Worm (Caenorhabditis elegans): ENCODE data around the gene F17H10.2.
A peak's percentile ranks its signal among the peaks of the same experiment; 100 is the strongest.

F17H10.2 gene

ce11 chrX:13157112-13157768 is 43.7 kb downstream of the F17H10.2 start:
- peak; percentile 26 for TF ChIP-seq nhr-28 (tag; optimal IDR thresholded peaks at IDR 0.05)
- no peak for TF ChIP-seq F49E8.2 (tag; optimal IDR thresholded peaks at IDR 0.05; ENCODE audit: borderline replicate concordance)
- peak; percentile 29 for TF ChIP-seq nhr-25 (tag; optimal IDR thresholded peaks at IDR 0.05; ENCODE audit: borderline replicate concordance, insufficient read depth)
- TF ChIP-seq aha-1 (tag) = peak; percentile 97
- no peak for TF ChIP-seq mes-2 (tag; optimal IDR thresholded peaks at IDR 0.05; ENCODE audit: poor library complexity, severe bottlenecking)
- TF ChIP-seq ceh-28 (tag; optimal IDR thresholded peaks at IDR 0.05) = peak; percentile 70
- peak; percentile 30 for TF ChIP-seq dve-1 (tag; optimal IDR thresholded peaks at IDR 0.05; ENCODE audit: insufficient read depth)
- no peak for TF ChIP-seq daf-16 (GFP tag; optimal IDR thresholded peaks at IDR 0.05)
- peak; percentile 13 for TF ChIP-seq daf-16 (tag; optimal IDR thresholded peaks at IDR 0.05)
- peak in 1 of 2 experiments; percentile 34 for TF ChIP-seq unc-62 (GFP tag; optimal IDR thresholded peaks at IDR 0.05 in 1 of 2)
- no peak for TF ChIP-seq unc-62 (tag; optimal IDR thresholded peaks at IDR 0.05)
- TF ChIP-seq lin-13 (GFP tag; optimal IDR thresholded peaks at IDR 0.05) = no peak

ce11 chrX:13158487-13158886 is 44.9 kb downstream of the F17H10.2 start:
- peak; percentile 10 for TF ChIP-seq aha-1 (tag)
- no peak for TF ChIP-seq nhr-111 (GFP tag; optimal IDR thresholded peaks at IDR 0.05)
- TF ChIP-seq lsy-2 (tag; optimal IDR thresholded peaks at IDR 0.05) = no peak
- TF ChIP-seq nhr-41 (GFP tag; IDR thresholded peaks at IDR 0.05) = no peak
- peak; percentile 12 for TF ChIP-seq mes-2 (tag; optimal IDR thresholded peaks at IDR 0.05; ENCODE audit: poor library complexity, severe bottlenecking)
- TF ChIP-seq nhr-11 (tag; optimal IDR thresholded peaks at IDR 0.05) = no peak
- no peak for TF ChIP-seq zfp-3 (GFP tag; conservative IDR thresholded peaks at IDR 0.05)

ce11 chrX:13159005-13159404 is 45.4 kb downstream of the F17H10.2 start:
- TF ChIP-seq ceh-62 (tag; optimal IDR thresholded peaks at IDR 0.05) (no peak), saeg-2 (GFP tag; IDR thresholded peaks at IDR 0.05) (no peak), F49E8.2 (tag; optimal IDR thresholded peaks at IDR 0.05; ENCODE audit: borderline replicate concordance) (no peak), nhr-28 (tag; optimal IDR thresholded peaks at IDR 0.05) (peak; percentile 90), nhr-77 (tag; optimal IDR thresholded peaks at IDR 0.05) (peak; percentile 59), lim-7 (GFP tag; IDR thresholded peaks at IDR 0.05) (no peak), daf-16 (GFP tag; optimal IDR thresholded peaks at IDR 0.05) (peak in 1 of 2 experiments; percentile 71), daf-16 (tag; optimal IDR thresholded peaks at IDR 0.05) (peak; percentile 97), sdz-12 (GFP tag; optimal IDR thresholded peaks at IDR 0.05) (no peak), nhr-11 (tag; optimal IDR thresholded peaks at IDR 0.05) (no peak), ztf-7 (tag; optimal IDR thresholded peaks at IDR 0.05) (no peak), unc-62 (GFP tag; optimal IDR thresholded peaks at IDR 0.05 in 1 of 2) (peak in 1 of 2 experiments; percentile 83), unc-62 (tag; optimal IDR thresholded peaks at IDR 0.05) (no peak), F10B5.3 (tag; optimal IDR thresholded peaks at IDR 0.05) (no peak), ceh-82 (tag; optimal IDR thresholded peaks at IDR 0.05) (no peak), zfp-2 (tag; optimal IDR thresholded peaks at IDR 0.05) (no peak), nhr-102 (tag; optimal IDR thresholded peaks at IDR 0.05) (peak; percentile 31), nhr-48 (tag; optimal IDR thresholded peaks at IDR 0.05) (peak; percentile 54), lin-13 (GFP tag; optimal IDR thresholded peaks at IDR 0.05) (peak; percentile 15), Y5F2A.4 (GFP tag; optimal IDR thresholded peaks at IDR 0.05) (no peak), pha-4 (GFP tag; IDR thresholded peaks at IDR 0.05) (no peak), pha-4 (tag; optimal IDR thresholded peaks at IDR 0.05) (peak; percentile 23), mxl-2 (GFP tag; conservative IDR thresholded peaks at IDR 0.05) (no peak), lsy-2 (tag; optimal IDR thresholded peaks at IDR 0.05) (peak in 1 of 2 experiments; percentile 48), egl-27 (tag; optimal IDR thresholded peaks at IDR 0.05) (no peak), zip-2 (tag; optimal IDR thresholded peaks at IDR 0.05) (no peak), dmd-8 (GFP tag; IDR thresholded peaks at IDR 0.05) (no peak), madf-9 (GFP tag; conservative IDR thresholded peaks at IDR 0.05) (no peak), dmd-6 (GFP tag; IDR thresholded peaks at IDR 0.05) (peak; percentile 82), ctbp-1 (GFP tag; IDR thresholded peaks at IDR 0.05) (no peak), lin-39 (tag; optimal IDR thresholded peaks at IDR 0.05) (no peak), zip-11 (GFP tag; IDR thresholded peaks at IDR 0.05) (no peak), nhr-10 (tag; optimal IDR thresholded peaks at IDR 0.05) (no peak), set-16 (GFP tag; IDR thresholded peaks at IDR 0.05) (no peak), snpc-1.2 (GFP tag; IDR thresholded peaks at IDR 0.05) (no peak), T26A8.4 (GFP tag; IDR thresholded peaks at IDR 0.05) (no peak; the same call in 1 of the 2 replicates), F44E2.7 (GFP tag; IDR thresholded peaks at IDR 0.05) (no peak), aha-1 (tag) (peak; percentile 14), mdt-29 (GFP tag; IDR thresholded peaks at IDR 0.05) (no peak)
